Worm (Caenorhabditis elegans): ENCODE results near the gene top-3.
"Not testable (repeated sequence)": the region's sequence is repeated elsewhere in the genome, so short reads cannot be mapped to it uniquely, and the experiment has no call there.

Gene top-3

DNA sequence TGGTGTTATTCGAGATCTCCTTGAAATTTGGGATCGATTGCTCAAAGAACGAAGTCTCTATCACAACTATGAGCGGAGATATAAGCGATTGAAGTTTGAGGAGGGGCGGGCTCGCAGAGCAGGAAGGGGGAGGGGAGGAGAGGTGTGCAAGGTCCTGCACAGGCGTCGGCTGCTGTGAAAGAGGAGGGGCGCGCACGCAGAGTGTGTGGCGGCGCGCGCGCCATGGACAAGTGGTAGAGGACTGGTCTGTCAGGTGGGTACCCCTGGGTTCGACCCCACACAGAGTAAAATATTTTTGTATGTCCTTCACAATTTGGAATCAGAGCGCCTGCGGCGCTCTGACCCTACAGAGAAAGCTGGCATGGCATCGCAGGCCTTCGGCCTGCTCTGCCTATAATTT, 7.1 kb upstream of the top-3 start (continued):
- TF ChIP-seq F33H1.4 (GFP tag; IDR thresholded peaks at IDR 0.05) (peak; percentile 62), ztf-28 (GFP tag; IDR thresholded peaks at IDR 0.05) (0 out of 2 replicates have a peak, but pooled peaks have one; percentile 21), ceh-91 (GFP tag; IDR thresholded peaks at IDR 0.05) (peak; percentile 51), snpc-4 (tag; optimal IDR thresholded peaks at IDR 0.05) (peak in 2 of 4 experiments; percentile 17 to 60), ekl-4 (GFP tag; IDR thresholded peaks at IDR 0.05) (peak; percentile 67; the same call in 1 of the 2 replicates), madf-6 (GFP tag; IDR thresholded peaks at IDR 0.05) (peak; percentile 81), bed-2 (GFP tag; IDR thresholded peaks at IDR 0.05) (0 out of 2 replicates have a peak, but pooled peaks have one; percentile 42), nfyb-1 (GFP tag; IDR thresholded peaks at IDR 0.05) (peak; percentile 85), D2030.7 (GFP tag; IDR thresholded peaks at IDR 0.05) (peak; percentile 91), ceh-100 (GFP tag; IDR thresholded peaks at IDR 0.05) (0 out of 2 replicates have a peak, but pooled peaks have one; percentile 47)
- not testable (repeated sequence) for TF ChIP-seq snpc-4 (GFP tag; optimal IDR thresholded peaks at IDR 0.05)

DNA sequence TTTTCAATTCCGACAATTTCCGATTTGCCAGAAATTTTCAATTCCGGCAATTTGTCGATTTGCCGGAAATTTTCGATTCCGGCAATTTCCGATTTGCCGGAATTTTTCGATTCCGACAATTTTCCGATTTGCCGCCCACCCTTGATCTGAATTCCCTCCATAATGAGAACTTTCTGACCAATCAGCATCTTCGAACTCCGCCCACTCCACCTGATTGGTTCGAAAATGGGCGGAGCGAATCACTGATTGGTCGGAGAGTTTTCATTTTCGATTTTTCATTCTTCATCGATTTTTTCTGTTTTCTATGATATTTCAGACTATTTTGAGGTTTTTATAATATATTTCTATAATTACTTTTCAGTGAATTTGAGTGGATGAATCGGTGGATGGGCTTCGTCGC, 5.8 kb downstream of the top-3 start:
- no peak for TF ChIP-seq lir-1 (GFP tag; conservative IDR thresholded peaks at IDR 0.05)
- no peak for TF ChIP-seq ztf-26 (tag; optimal IDR thresholded peaks at IDR 0.05)
- no peak for TF ChIP-seq snpc-1.3 (tag; optimal IDR thresholded peaks at IDR 0.05; ENCODE audit: insufficient read depth)
- no peak for TF ChIP-seq let-526 (GFP tag; IDR thresholded peaks at IDR 0.05)
- TF ChIP-seq lsy-27 (tag; optimal IDR thresholded peaks at IDR 0.05; ENCODE audit: borderline replicate concordance, insufficient read depth), result no peak
- no peak for TF ChIP-seq fkh-3 (tag; optimal IDR thresholded peaks at IDR 0.05)
- no peak for TF ChIP-seq F23B12.7 (tag; optimal IDR thresholded peaks at IDR 0.05; ENCODE audit: insufficient read depth)
- no peak for TF ChIP-seq ztf-3 (GFP tag; optimal IDR thresholded peaks at IDR 0.05)
- TF ChIP-seq athp-1 (tag; optimal IDR thresholded peaks at IDR 0.05), result no peak
- no peak for TF ChIP-seq Y79H2A.3 (GFP tag; conservative IDR thresholded peaks at IDR 0.05)
- TF ChIP-seq tbx-9 (tag; optimal IDR thresholded peaks at IDR 0.05; ENCODE audit: borderline replicate concordance), result no peak
- no peak for TF ChIP-seq aptf-2 (GFP tag; conservative IDR thresholded peaks at IDR 0.05)
- no peak for TF ChIP-seq F33H1.4 (GFP tag; IDR thresholded peaks at IDR 0.05)

DNA sequence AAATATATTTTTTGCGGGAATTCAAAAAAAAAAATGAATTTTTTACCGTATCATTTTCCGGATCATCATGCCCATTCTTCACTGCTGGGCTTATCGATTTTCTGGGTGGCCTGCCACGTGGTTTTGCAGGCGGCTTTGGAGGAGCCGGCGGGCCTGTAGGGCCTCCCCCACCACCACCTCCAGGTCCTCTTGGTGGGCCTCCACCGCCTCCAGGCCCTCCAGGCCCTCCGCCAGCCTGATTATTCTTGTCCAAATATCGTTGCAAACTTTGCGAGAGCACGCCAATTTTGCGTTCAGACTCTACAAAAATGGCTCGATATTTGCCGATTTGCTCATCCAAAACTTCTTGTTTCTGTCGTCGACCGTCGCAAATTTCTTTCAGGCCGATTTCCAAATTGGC, 8.9 kb downstream of the top-3 start:
- TF ChIP-seq F37B4.10 (GFP tag; IDR thresholded peaks at IDR 0.05) (0 out of 2 replicates have a peak, but pooled peaks have one; percentile 54), attf-3 (GFP tag; conservative IDR thresholded peaks at IDR 0.05) (no peak), zfh-2 (GFP tag; conservative IDR thresholded peaks at IDR 0.05) (peak; percentile 84), fkh-3 (tag; optimal IDR thresholded peaks at IDR 0.05) (no peak), T07F8.4 (tag; optimal IDR thresholded peaks at IDR 0.05) (no peak), C17E4.6 (GFP tag; IDR thresholded peaks at IDR 0.05) (no peak), ceh-58 (GFP tag; IDR thresholded peaks at IDR 0.05) (no peak), nfyb-1 (GFP tag; IDR thresholded peaks at IDR 0.05) (0 out of 2 replicates have a peak, but pooled peaks have one; percentile 21), cebp-2 (GFP tag; IDR thresholded peaks at IDR 0.05) (0 out of 2 replicates have a peak, but pooled peaks have one; percentile 60), egrh-3 (GFP tag; IDR thresholded peaks at IDR 0.05) (peak; percentile 79; the same call in 1 of the 2 replicates), xnd-1 (tag; optimal IDR thresholded peaks at IDR 0.05) (no peak)

DNA sequence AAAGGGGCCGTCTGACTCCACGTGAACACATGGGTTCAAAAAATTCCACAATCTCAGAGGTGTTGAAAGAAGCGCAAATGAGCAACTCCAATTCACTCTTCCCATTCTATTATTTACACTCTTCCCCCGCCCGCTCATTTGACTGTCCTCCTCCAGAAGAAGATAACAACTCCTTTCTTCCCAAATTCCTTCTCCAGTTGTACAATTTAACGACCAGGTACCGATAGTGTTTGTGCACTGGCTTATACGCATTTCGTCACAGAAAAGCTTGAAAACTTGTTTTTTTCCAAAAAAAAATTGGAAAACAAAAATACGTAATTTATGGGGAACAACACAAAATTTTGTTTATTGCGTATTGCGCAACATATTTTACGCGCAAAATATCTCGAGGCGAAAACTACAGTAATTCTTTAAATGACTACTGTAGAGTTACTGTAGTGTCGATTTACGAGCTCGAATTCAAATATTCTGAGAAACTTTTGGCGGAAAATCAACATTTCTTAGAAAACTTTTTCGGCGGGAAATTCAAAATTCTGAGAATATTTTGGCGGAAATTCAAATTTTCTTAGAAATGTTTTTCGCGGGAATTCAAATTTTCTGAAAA, 10.6 kb downstream of the top-3 start:
- TF ChIP-seq ceh-100 (GFP tag; IDR thresholded peaks at IDR 0.05), result no peak
- TF ChIP-seq lsl-1 (GFP tag; optimal IDR thresholded peaks at IDR 0.05), result peak; percentile 65
- TF ChIP-seq F33H1.4 (GFP tag; IDR thresholded peaks at IDR 0.05), result peak; percentile 10; the same call in 1 of the 2 replicates
- no peak for TF ChIP-seq cebp-1 (GFP tag; IDR thresholded peaks at IDR 0.05)
- TF ChIP-seq cebp-1 (tag; optimal IDR thresholded peaks at IDR 0.05), result peak; percentile 6
- no peak for TF ChIP-seq aptf-2 (GFP tag; conservative IDR thresholded peaks at IDR 0.05)
- peak; percentile 22 for TF ChIP-seq nhr-80 (tag; optimal IDR thresholded peaks at IDR 0.05)

All from whole organism, young adult.